Fruit fly (Drosophila melanogaster): ENCODE measurements around the gene Syx18.

Gene Syx18

dm6 chr3R:24614707-24615022 lies 10.7 kb downstream of the Syx18 start:
- TF ChIP-seq Crg-1 (GFP tag; optimal IDR thresholded peaks at IDR 0.05) (no peak), CG14711 (tag; optimal IDR thresholded peaks at IDR 0.05) (no peak), Mnt (GFP tag; optimal IDR thresholded peaks at IDR 0.05) (no peak), tj (GFP tag; optimal IDR thresholded peaks at IDR 0.05) (peak; percentile 67), CG7045 (GFP tag; optimal IDR thresholded peaks at IDR 0.05) (no peak), CG1620 (GFP tag; optimal IDR thresholded peaks at IDR 0.05) (no peak), Hr96 (GFP tag; optimal IDR thresholded peaks at IDR 0.05) (no peak)

dm6 chr3R:24613819-24614706 lies 11.3 kb downstream of the Syx18 start:
- TF ChIP-seq CG11617 (GFP tag; optimal IDR thresholded peaks at IDR 0.05) = no peak
- TF ChIP-seq toe (GFP tag; optimal IDR thresholded peaks at IDR 0.05) = no peak
- TF ChIP-seq CG12768 (GFP tag; optimal IDR thresholded peaks at IDR 0.05) = no peak
- TF ChIP-seq tj (GFP tag; optimal IDR thresholded peaks at IDR 0.05) = peak; percentile 95
- no peak for TF ChIP-seq bab1 (GFP tag; optimal IDR thresholded peaks at IDR 0.05)

dm6 chr3R:24608316-24608715 lies 17.0 kb downstream of the Syx18 start:
- TF ChIP-seq CG7045 (GFP tag; optimal IDR thresholded peaks at IDR 0.05) (no peak), tj (GFP tag; optimal IDR thresholded peaks at IDR 0.05) (peak; percentile 75)

dm6 chr3R:24606868-24607267 lies 18.5 kb downstream of the Syx18 start:
- TF ChIP-seq toe (GFP tag; optimal IDR thresholded peaks at IDR 0.05) (no peak), kay (GFP tag; ENCODE audit: borderline replicate concordance) (no peak)

- TF ChIP-seq CG11617 (GFP tag; optimal IDR thresholded peaks at IDR 0.05) = no peak
- no peak for TF ChIP-seq CG7101 (tag; optimal IDR thresholded peaks at IDR 0.05)
Measured at dm6 chr3R:24604165-24604564, 21.2 kb downstream of the Syx18 start.

dm6 chr3R:24603399-24604131 lies 21.8 kb downstream of the Syx18 start:
- TF ChIP-seq CG11617 (GFP tag; optimal IDR thresholded peaks at IDR 0.05) (no peak), bab1 (GFP tag; optimal IDR thresholded peaks at IDR 0.05) (no peak), ovo (GFP tag; optimal IDR thresholded peaks at IDR 0.05) (no peak), CG7045 (GFP tag; optimal IDR thresholded peaks at IDR 0.05) (no peak), CG5204 (GFP tag; optimal IDR thresholded peaks at IDR 0.05) (no peak), cic (GFP tag; optimal IDR thresholded peaks at IDR 0.05) (no peak), tj (GFP tag; optimal IDR thresholded peaks at IDR 0.05) (peak; percentile 71), Crg-1 (GFP tag; optimal IDR thresholded peaks at IDR 0.05) (no peak), CG14711 (tag; optimal IDR thresholded peaks at IDR 0.05) (no peak), Mnt (GFP tag; optimal IDR thresholded peaks at IDR 0.05) (no peak), kay (GFP tag; ENCODE audit: borderline replicate concordance) (peak; percentile 67)

dm6 chr3R:24601069-24601468 lies 24.3 kb downstream of the Syx18 start:
- no peak for TF ChIP-seq CG33017 (tag; optimal IDR thresholded peaks at IDR 0.05)
- TF ChIP-seq CG14711 (tag; optimal IDR thresholded peaks at IDR 0.05) = peak; percentile 30
- TF ChIP-seq tj (GFP tag; optimal IDR thresholded peaks at IDR 0.05) = peak; percentile 100
- TF ChIP-seq ovo (GFP tag; optimal IDR thresholded peaks at IDR 0.05) = no peak
- peak; percentile 28 for TF ChIP-seq pad (GFP tag; optimal IDR thresholded peaks at IDR 0.05)
- TF ChIP-seq Crg-1 (GFP tag; optimal IDR thresholded peaks at IDR 0.05) = no peak
- peak; percentile 41 for TF ChIP-seq cic (GFP tag; optimal IDR thresholded peaks at IDR 0.05)
- peak; percentile 41 for TF ChIP-seq CG12768 (GFP tag; optimal IDR thresholded peaks at IDR 0.05)
- peak; percentile 24 for TF ChIP-seq CG7101 (tag; optimal IDR thresholded peaks at IDR 0.05)
- TF ChIP-seq CG7045 (GFP tag; optimal IDR thresholded peaks at IDR 0.05) = peak; percentile 14
- peak; percentile 13 for TF ChIP-seq Hr96 (GFP tag; optimal IDR thresholded peaks at IDR 0.05)
- no peak for TF ChIP-seq bab1 (GFP tag; optimal IDR thresholded peaks at IDR 0.05)
- peak; percentile 20 for TF ChIP-seq CG11617 (GFP tag; optimal IDR thresholded peaks at IDR 0.05)

dm6 chr3R:24598549-24599204 lies 26.7 kb downstream of the Syx18 start:
- TF ChIP-seq tj (GFP tag; optimal IDR thresholded peaks at IDR 0.05) (peak; percentile 1), CG33017 (tag; optimal IDR thresholded peaks at IDR 0.05) (no peak)

Data from whole organism, adult.